Fruit fly (Drosophila melanogaster) whole organism, embryonic: Measurements from ENCODE around the gene dmGlut.

Experiments used
- BEAF-32 ChIP-seq: fragments of 200-800 bp; sonication (Bioruptor generic); optimal IDR thresholded peaks from 3 replicates; lab custom pipeline; 2017; ENCODE audit warnings: missing biosample characterization, missing genetic modification characterization, mild to moderate bottlenecking, moderate library complexity, missing genetic modification reagents
- Bgb ChIP-seq: fragments of 200-800 bp; sonication (Bioruptor generic); IDR thresholded peaks from 2 replicates; pipeline ENCODE4 v1.3.6; 2022; ENCODE audit warnings: missing biosample characterization, missing genetic modification characterization; ENCODE audit not compliant: partially characterized antibody
- CG17385 ChIP-seq: fragments of 200-800 bp; sonication (Bioruptor generic); optimal IDR thresholded peaks from 3 replicates; lab custom pipeline; 2018; ENCODE audit warnings: missing biosample characterization, mild to moderate bottlenecking, missing genetic modification characterization
- CG17568 ChIP-seq: fragments of 200-800 bp; sonication (Bioruptor generic); optimal IDR thresholded peaks from 2 replicates; lab custom pipeline; 2018; ENCODE audit warnings: missing biosample characterization, mild to moderate bottlenecking, missing genetic modification characterization, moderate library complexity
- CG18764 ChIP-seq: fragments of 200-800 bp; sonication (Bioruptor generic); optimal IDR thresholded peaks from 3 replicates; lab custom pipeline; 2016; ENCODE audit warnings: missing biosample characterization, missing genetic modification characterization
- CG2116 ChIP-seq: fragments of 200-800 bp; sonication (Bioruptor generic); optimal IDR thresholded peaks from 3 replicates; lab custom pipeline; 2018; ENCODE audit warnings: missing biosample characterization, mild to moderate bottlenecking, missing genetic modification characterization
- CG2202 ChIP-seq: fragments of 200-800 bp; sonication (Bioruptor generic); optimal IDR thresholded peaks from 2 replicates; lab custom pipeline; 2018; ENCODE audit warnings: missing biosample characterization, mild to moderate bottlenecking, missing genetic modification characterization
- CG30020 ChIP-seq: fragments of 200-800 bp; optimal IDR thresholded peaks from 2 replicates; lab custom pipeline; 2019; ENCODE audit warnings: missing biosample characterization, mild to moderate bottlenecking, missing genetic modification characterization, moderate library complexity
- CG34422 ChIP-seq: fragments of 200-800 bp; sonication (Bioruptor generic); IDR thresholded peaks from 3 replicates; pipeline ENCODE4 v1.3.6; 2022; ENCODE audit warnings: missing biosample characterization, missing genetic modification characterization
- CG4730 ChIP-seq: fragments of 200-800 bp; sonication (Bioruptor generic); IDR thresholded peaks from 2 replicates; pipeline ENCODE4 v1.3.6; 2022; ENCODE audit warnings: missing biosample characterization, missing genetic modification characterization
- Dll ChIP-seq: fragments of 200-800 bp; sonication (Bioruptor generic); IDR thresholded peaks from 4 replicates; pipeline ENCODE4 v1.3.6; 2022; ENCODE audit warnings: missing biosample characterization, missing genetic modification characterization; ENCODE audit not compliant: partially characterized antibody
- Doc3 ChIP-seq: fragments of 200-800 bp; sonication (Bioruptor generic); IDR thresholded peaks from 3 replicates; pipeline ENCODE4 v1.3.6; 2022; ENCODE audit warnings: missing biosample characterization, missing genetic modification characterization; ENCODE audit not compliant: partially characterized antibody
- E2f2 ChIP-seq: fragments of 200-800 bp; sonication (Bioruptor generic); IDR thresholded peaks from 2 replicates; pipeline ENCODE4 v1.3.6; 2022; ENCODE audit warnings: missing biosample characterization, missing genetic modification characterization
- Ets97D ChIP-seq: fragments of 200-800 bp; sonication (Bioruptor generic); optimal IDR thresholded peaks from 3 replicates; lab custom pipeline; 2016; ENCODE audit warnings: missing biosample characterization, missing genetic modification characterization
- Fer1 ChIP-seq: fragments of 200-800 bp; sonication (Bioruptor generic); optimal IDR thresholded peaks from 2 replicates; lab custom pipeline; 2017; ENCODE audit warnings: missing biosample characterization, mild to moderate bottlenecking, missing genetic modification characterization
- HmgZ ChIP-seq: fragments of 200-800 bp; sonication (Bioruptor generic); optimal IDR thresholded peaks from 2 replicates; lab custom pipeline; 2018; ENCODE audit warnings: missing biosample characterization, mild to moderate bottlenecking, missing genetic modification characterization
- MBD-R2 ChIP-seq: fragments of 200-800 bp; sonication (Bioruptor generic); IDR thresholded peaks from 2 replicates; pipeline ENCODE4 v1.3.6; 2022; ENCODE audit warnings: missing biosample characterization, missing genetic modification characterization
- Max ChIP-seq: fragments of 200-800 bp; sonication (Bioruptor generic); optimal IDR thresholded peaks from 2 replicates; lab custom pipeline; 2016; ENCODE audit warnings: missing biosample characterization, mild to moderate bottlenecking, missing genetic modification characterization
- Med ChIP-seq: fragments of 200-800 bp; sonication (Bioruptor generic); peaks from one replicate; lab custom pipeline; 2016; ENCODE audit warnings: missing biosample characterization, missing genetic modification characterization, mild to moderate bottlenecking, inconsistent platforms, moderate library complexity
- Opbp ChIP-seq: fragments of 200-800 bp; sonication (Bioruptor generic); IDR thresholded peaks from 3 replicates; pipeline ENCODE4 v1.3.6; 2022; ENCODE audit warnings: missing biosample characterization, missing genetic modification characterization; ENCODE audit not compliant: partially characterized antibody
- Pdp1 ChIP-seq, 2 experiments: fragments of 200-800 bp; sonication (Bioruptor generic); optimal IDR thresholded peaks; 3 replicates each; lab custom pipeline; 2016; ENCODE audit warnings: missing biosample characterization in 2 of 2, missing genetic modification characterization in 2 of 2, mild to moderate bottlenecking in 1 of 2, moderate library complexity in 1 of 2
- Sox100B ChIP-seq: fragments of 200-800 bp; sonication (Bioruptor generic); optimal IDR thresholded peaks from 3 replicates; lab custom pipeline; 2018; ENCODE audit warnings: missing biosample characterization, mild to moderate bottlenecking, missing genetic modification characterization
- Sry-β ChIP-seq: fragments of 200-800 bp; sonication (Bioruptor generic); optimal IDR thresholded peaks from 2 replicates; lab custom pipeline; 2018; ENCODE audit warnings: missing biosample characterization, mild to moderate bottlenecking, missing genetic modification characterization, moderate library complexity
- Sry-δ ChIP-seq: fragments of 200-800 bp; sonication (Bioruptor generic); optimal IDR thresholded peaks from 2 replicates; lab custom pipeline; 2016; ENCODE audit warnings: missing biosample characterization, missing genetic modification characterization
- ac ChIP-seq: fragments of 200-800 bp; sonication (Bioruptor generic); optimal IDR thresholded peaks from 3 replicates; lab custom pipeline; 2017; ENCODE audit warnings: missing biosample characterization, mild to moderate bottlenecking, missing genetic modification characterization
- bbx ChIP-seq: fragments of 200-800 bp; sonication (Bioruptor generic); IDR thresholded peaks from 2 replicates; pipeline ENCODE4 v1.3.6; 2022; ENCODE audit warnings: missing biosample characterization, missing genetic modification characterization; ENCODE audit not compliant: partially characterized antibody
- bigmax ChIP-seq: fragments of 200-800 bp; sonication (Bioruptor generic); optimal IDR thresholded peaks from 2 replicates; lab custom pipeline; 2018; ENCODE audit warnings: missing biosample characterization, mild to moderate bottlenecking, missing genetic modification characterization
- crol ChIP-seq: fragments of 200-800 bp; sonication (Bioruptor generic); IDR thresholded peaks from 2 replicates; pipeline ENCODE4 v1.3.6; 2022; ENCODE audit warnings: missing biosample characterization, missing genetic modification characterization
- crp ChIP-seq, 2 experiments: fragments of 200-800 bp; sonication (Bioruptor generic); optimal IDR thresholded peaks; 2 replicates in 1 of 2; 3 replicates in 1 of 2; lab custom pipeline; 2017; ENCODE audit warnings: missing biosample characterization in 2 of 2, missing genetic modification characterization in 2 of 2, mild to moderate bottlenecking in 1 of 2, moderate library complexity in 1 of 2
- gfzf ChIP-seq: fragments of 200-800 bp; sonication (Bioruptor generic); optimal IDR thresholded peaks from 2 replicates; lab custom pipeline; 2016; ENCODE audit warnings: missing biosample characterization, mild to moderate bottlenecking, missing genetic modification characterization, moderate library complexity
- gro ChIP-seq: fragments of 200-800 bp; sonication (Bioruptor generic); optimal IDR thresholded peaks from 2 replicates; lab custom pipeline; 2016; ENCODE audit warnings: missing biosample characterization, missing genetic modification characterization
- ham ChIP-seq: fragments of 200-800 bp; sonication (Bioruptor generic); IDR thresholded peaks from 2 replicates; pipeline ENCODE4 v1.3.6; 2022; ENCODE audit warnings: missing biosample characterization, missing genetic modification characterization
- nerfin-1 ChIP-seq: fragments of 200-800 bp; sonication (Bioruptor generic); optimal IDR thresholded peaks from 3 replicates; lab custom pipeline; 2019; ENCODE audit warnings: missing biosample characterization, mild to moderate bottlenecking, missing genetic modification characterization, moderate library complexity
- pzg ChIP-seq: fragments of 200-800 bp; sonication (Bioruptor generic); optimal IDR thresholded peaks from 3 replicates; lab custom pipeline; 2018; ENCODE audit warnings: missing biosample characterization, mild to moderate bottlenecking, missing genetic modification characterization, moderate library complexity
- rib ChIP-seq: fragments of 200-800 bp; sonication (Bioruptor generic); IDR thresholded peaks from 2 replicates; pipeline ENCODE4 v1.3.6; 2022; ENCODE audit warnings: missing biosample characterization, missing genetic modification characterization
- scrt ChIP-seq: fragments of 200-800 bp; sonication (Bioruptor generic); optimal IDR thresholded peaks from 2 replicates; lab custom pipeline; 2018; ENCODE audit warnings: missing biosample characterization, mild to moderate bottlenecking, missing genetic modification characterization, moderate library complexity
- sug ChIP-seq: fragments of 200-800 bp; optimal IDR thresholded peaks from 2 replicates; lab custom pipeline; 2019; ENCODE audit warnings: missing biosample characterization, mild to moderate bottlenecking, missing genetic modification characterization, moderate library complexity
- trem ChIP-seq: fragments of 200-800 bp; optimal IDR thresholded peaks from 3 replicates; lab custom pipeline; 2019; ENCODE audit warnings: missing biosample characterization, mild to moderate bottlenecking, missing genetic modification characterization, moderate library complexity
- unc-4 ChIP-seq: fragments of 200-800 bp; sonication (Bioruptor generic); IDR thresholded peaks from 2 replicates; pipeline ENCODE4 v1.3.6; 2022; ENCODE audit warnings: missing biosample characterization, missing genetic modification characterization; ENCODE audit not compliant: partially characterized antibody
- vnd ChIP-seq: fragments of 200-800 bp; sonication (Bioruptor generic); IDR thresholded peaks from 3 replicates; pipeline ENCODE4 v1.3.6; 2022; ENCODE audit warnings: missing biosample characterization, missing genetic modification characterization; ENCODE audit not compliant: partially characterized antibody
- zfh1 ChIP-seq: fragments of 200-800 bp; sonication (Bioruptor generic); IDR thresholded peaks from 3 replicates; pipeline ENCODE4 v1.3.6; 2022; ENCODE audit warnings: missing biosample characterization, missing genetic modification characterization

dmGlut gene

dm6 chr2L:12038177-12038581 is 10.9 kb downstream of the dmGlut start, which contains the start of gene Tom70 (continued):
- peak; percentile 17 for TF ChIP-seq Ets97D (GFP tag; lab: Kevin White, UChicago)
- TF ChIP-seq crol (GFP tag; lab: Robert Waterston, UW) = 0 out of 2 replicates have a peak, but pooled peaks have one; percentile 10
- peak; percentile 53 for TF ChIP-seq E2f2
- peak; percentile 3 for TF ChIP-seq gfzf
- TF ChIP-seq Opbp (GFP tag; lab: Robert Waterston, UW) = 0 out of 3 replicates have a peak, but pooled peaks have one; percentile 30
- TF ChIP-seq CG4730 (GFP tag; lab: Robert Waterston, UW) = no peak
- TF ChIP-seq Sry-β = peak; percentile 52
- TF ChIP-seq MBD-R2 = peak; percentile 76
- TF ChIP-seq Sox100B (GFP tag; lab: Kevin White, UChicago) = no peak
- peak; percentile 38 for TF ChIP-seq trem
- TF ChIP-seq vnd (GFP tag; lab: Robert Waterston, UW) = peak; percentile 48; the same call in 2 of the 3 replicates
- TF ChIP-seq ac (GFP tag; lab: Kevin White, UChicago) = no peak
- peak; percentile 8 for TF ChIP-seq Max
- TF ChIP-seq Fer1 (GFP tag; lab: Kevin White, UChicago) = peak; percentile 21
- peak; percentile 63; the same call in 3 of the 4 replicates for TF ChIP-seq Dll
- TF ChIP-seq CG17385 (GFP tag; lab: Kevin White, UChicago) = peak; percentile 96
- TF ChIP-seq gro = no peak
- TF ChIP-seq crp (GFP tag; optimal IDR thresholded peaks at IDR 0.05; lab: Kevin White, UChicago) = peak in 1 of 2 experiments; percentile 67
- TF ChIP-seq CG2116 (GFP tag; lab: Kevin White, UChicago) = peak; percentile 43
- peak; percentile 88 for TF ChIP-seq sug (tag; lab: Kevin White, UChicago)
- TF ChIP-seq BEAF-32 (GFP tag; lab: Kevin White, UChicago) = peak; percentile 66
- no peak for TF ChIP-seq CG18764 (GFP tag; lab: Kevin White, UChicago)
- TF ChIP-seq rib (GFP tag; lab: Robert Waterston, UW) = no peak
- peak; percentile 58; the same call in 1 of the 2 replicates for TF ChIP-seq unc-4 (GFP tag; lab: Robert Waterston, UW)
- peak; percentile 63 for TF ChIP-seq pzg (GFP tag; lab: Kevin White, UChicago)
- TF ChIP-seq Bgb = peak; percentile 61
- TF ChIP-seq bigmax (GFP tag; lab: Kevin White, UChicago) = peak; percentile 95
- TF ChIP-seq zfh1 (GFP tag; lab: Robert Waterston, UW) = no peak
- peak; percentile 68 for TF ChIP-seq bbx (GFP tag; lab: Robert Waterston, UW)
- peak in 1 of 2 experiments; percentile 94 for TF ChIP-seq Pdp1 (GFP tag; optimal IDR thresholded peaks at IDR 0.05; lab: Kevin White, UChicago)
- peak; percentile 19 for TF ChIP-seq HmgZ
- peak; percentile 5 for TF ChIP-seq CG30020 (tag; lab: Kevin White, UChicago)
- no peak for TF ChIP-seq CG17568 (GFP tag; lab: Kevin White, UChicago)
- no peak for TF ChIP-seq ham (GFP tag; lab: Robert Waterston, UW)
- TF ChIP-seq Sry-δ = peak; percentile 58
- no peak for TF ChIP-seq CG2202 (tag; lab: Kevin White, UChicago)
- TF ChIP-seq scrt (GFP tag; lab: Kevin White, UChicago) = no peak
- peak; percentile 44; the same call in 1 of the 3 replicates for TF ChIP-seq Doc3 (GFP tag; lab: Robert Waterston, UW)
- peak; percentile 75; the same call in 1 of the 3 replicates for TF ChIP-seq CG34422 (GFP tag; lab: Robert Waterston, UW)
- peak; percentile 25 for TF ChIP-seq Med (GFP tag; lab: Kevin White, UChicago)
- peak; percentile 51 for TF ChIP-seq nerfin-1 (tag; lab: Kevin White, UChicago)
